Worm (Caenorhabditis elegans): ENCODE data around the gene W02B3.3.
"Not testable (repeated sequence)": the region's sequence is repeated elsewhere in the genome, so short reads cannot be mapped to it uniquely, and the experiment has no call there.

The W02B3.3 gene

DNA sequence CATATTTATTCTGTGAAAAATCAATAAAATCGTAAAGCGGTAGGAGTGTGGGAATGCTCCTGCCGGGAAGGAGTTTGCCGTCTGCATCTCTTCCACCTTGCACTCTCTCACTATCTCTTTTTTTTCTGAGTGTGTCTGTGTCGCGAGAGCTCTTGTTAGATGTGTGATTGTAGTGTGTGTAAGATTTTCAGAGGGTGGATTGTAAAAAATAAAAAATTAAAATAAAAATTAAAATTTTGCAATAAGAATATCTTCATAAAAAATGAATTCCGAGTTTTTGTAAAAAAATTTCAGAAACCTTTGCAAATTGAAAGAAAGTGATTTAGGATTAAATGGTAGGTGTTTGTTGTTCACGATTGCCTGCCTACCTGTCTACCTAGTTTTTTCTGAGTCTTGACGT is 28.1 kb upstream of the W02B3.3 start, which contains the start of gene sel-15:
Gene sel-15 (minus strand): TSS at position 101 of the 400 bp plus-strand sequence.
- TF ChIP-seq unc-86 (tag; optimal IDR thresholded peaks at IDR 0.05), result no peak
- no peak for TF ChIP-seq unc-130 (tag; optimal IDR thresholded peaks at IDR 0.05)

DNA sequence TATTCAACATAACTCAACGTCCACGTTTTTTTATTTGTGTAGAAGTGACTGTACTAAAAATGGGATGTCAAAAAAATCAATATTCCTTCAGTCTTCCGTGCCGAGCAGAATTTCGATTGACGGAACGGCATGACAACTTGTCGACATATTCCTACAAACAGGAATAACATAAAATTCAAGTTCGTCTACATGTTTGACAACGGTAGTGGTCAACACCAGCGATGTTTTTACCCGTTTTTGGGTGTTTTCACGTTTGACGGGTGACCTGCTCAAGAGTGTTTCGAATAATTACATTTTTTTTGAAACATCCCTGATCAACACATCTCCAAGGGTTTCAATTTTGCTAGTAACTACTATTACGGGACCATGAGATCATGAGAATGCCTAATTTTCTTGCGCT is 23.7 kb upstream of the W02B3.3 start, which contains the start of gene W02B3.7:
Gene W02B3.7 (minus strand): TSS at position 101 of the 400 bp plus-strand sequence.
- TF ChIP-seq dsc-1 (tag; optimal IDR thresholded peaks at IDR 0.05), result no peak
- TF ChIP-seq lir-3 (tag; optimal IDR thresholded peaks at IDR 0.05; ENCODE audit: poor library complexity), result no peak
- TF ChIP-seq egl-27 (tag; optimal IDR thresholded peaks at IDR 0.05), result no peak
- TF ChIP-seq lin-15B (tag; optimal IDR thresholded peaks at IDR 0.05), result no peak
- no peak for TF ChIP-seq elt-2 (tag; optimal IDR thresholded peaks at IDR 0.05)

DNA sequence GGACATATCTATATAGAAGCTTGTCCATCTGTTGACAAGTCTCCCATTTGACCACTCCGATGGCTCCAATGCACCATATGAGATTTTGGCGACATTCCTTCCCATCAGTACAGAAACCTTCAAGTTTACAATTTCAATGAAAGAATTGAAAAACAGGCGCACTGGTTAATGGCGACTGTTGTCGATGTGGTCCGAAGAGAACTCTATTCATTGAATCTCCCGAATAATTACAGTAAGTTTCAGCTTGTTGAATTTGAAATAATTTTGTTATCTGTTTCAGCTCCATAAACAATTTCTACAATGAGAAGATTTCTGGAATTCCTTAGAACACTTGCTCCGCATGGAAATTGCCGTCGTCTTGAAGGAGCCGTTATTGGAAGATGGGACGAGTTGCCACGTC is 20.6 kb upstream of the W02B3.3 start, which contains the start of gene elf-1:
Gene elf-1 (plus strand): TSS at position 301 of the 400 bp plus-strand sequence.
- TF ChIP-seq nhr-237, ztf-4, nhr-20 (tag; optimal IDR thresholded peaks at IDR 0.05): not testable (repeated sequence)

DNA sequence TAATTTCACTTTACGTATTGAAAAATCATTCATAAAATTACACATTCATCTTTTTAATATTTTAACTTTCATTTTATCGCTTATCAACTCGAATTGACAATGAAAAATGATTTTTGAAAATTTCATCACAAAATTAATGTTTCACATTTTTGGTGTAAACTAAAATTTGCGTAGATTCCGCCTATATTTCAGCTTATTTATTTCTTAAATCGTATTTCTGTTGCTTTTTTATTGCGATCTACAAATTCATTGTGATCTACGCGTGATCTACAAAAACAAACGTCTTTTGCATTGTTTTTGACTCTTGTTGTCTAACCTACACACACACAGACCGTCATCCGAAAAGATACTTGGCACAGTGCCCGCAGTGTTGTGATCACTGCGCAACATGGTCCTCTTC is 19.9 kb upstream of the W02B3.3 start:
- TF ChIP-seq jun-1 (tag; optimal IDR thresholded peaks at IDR 0.05), result no peak
- no peak for TF ChIP-seq fkh-10 (GFP tag; optimal IDR thresholded peaks at IDR 0.05)
- no peak for TF ChIP-seq elt-2 (tag; optimal IDR thresholded peaks at IDR 0.05)
- TF ChIP-seq alr-1 (tag; optimal IDR thresholded peaks at IDR 0.05; ENCODE audit: borderline replicate concordance), result no peak
- TF ChIP-seq efl-1 (optimal IDR thresholded peaks at IDR 0.05), result no peak
- TF ChIP-seq efl-1 (GFP tag; optimal IDR thresholded peaks at IDR 0.05 in 1 of 2), result peak in 1 of 2 experiments; percentile 64
- no peak for TF ChIP-seq egl-27 (tag; optimal IDR thresholded peaks at IDR 0.05)

DNA sequence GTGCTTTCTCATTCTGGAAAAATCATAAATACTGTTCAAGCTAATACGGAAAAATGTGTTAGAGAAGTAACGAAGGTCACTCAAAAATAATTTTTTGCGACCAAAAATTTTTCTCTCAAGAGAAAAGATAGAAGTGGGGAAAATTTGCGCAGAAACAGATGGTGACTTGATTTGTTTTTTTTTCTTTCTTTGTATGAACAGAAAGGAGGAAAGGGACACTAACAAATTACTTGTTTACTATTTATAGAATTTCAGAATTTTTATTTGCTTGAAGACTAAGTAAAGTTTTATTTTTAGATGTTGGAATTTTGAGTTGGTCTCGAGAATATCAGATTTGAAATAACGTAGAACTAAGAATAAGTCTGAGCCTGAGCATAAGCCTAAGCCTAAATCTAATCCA is 15.1 kb upstream of the W02B3.3 start, which contains the start of gene W02B3.4:
Gene W02B3.4 (minus strand): TSS at position 101 of the 400 bp plus-strand sequence.
- TF ChIP-seq dsc-1 (tag; optimal IDR thresholded peaks at IDR 0.05) (peak; percentile 33), lin-35 (GFP tag; optimal IDR thresholded peaks at IDR 0.05) (no peak)

DNA sequence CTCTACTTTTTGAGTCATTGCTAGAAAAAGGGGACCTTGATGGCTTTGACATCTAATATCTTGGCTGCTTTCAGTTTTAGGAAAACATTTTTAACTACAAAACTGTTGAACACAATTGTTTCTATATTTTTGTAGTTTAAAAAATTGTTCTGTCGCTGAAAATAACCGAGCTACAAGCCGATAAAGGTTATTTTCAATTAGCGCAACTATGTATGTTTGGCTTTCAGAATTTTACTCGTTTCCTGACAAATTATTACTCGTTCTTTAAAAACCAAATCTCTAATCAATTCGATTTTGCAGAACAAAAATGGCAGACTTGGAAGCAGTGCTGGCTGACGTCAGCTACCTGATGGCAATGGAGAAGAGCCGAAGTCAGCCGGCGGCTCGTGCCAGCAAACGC is 7.6 kb upstream of the W02B3.3 start, which contains the start of gene grk-2:
Gene grk-2 (plus strand): TSS at position 301 of the 400 bp plus-strand sequence.
- TF ChIP-seq swsn-7 (tag; optimal IDR thresholded peaks at IDR 0.05), result no peak

DNA sequence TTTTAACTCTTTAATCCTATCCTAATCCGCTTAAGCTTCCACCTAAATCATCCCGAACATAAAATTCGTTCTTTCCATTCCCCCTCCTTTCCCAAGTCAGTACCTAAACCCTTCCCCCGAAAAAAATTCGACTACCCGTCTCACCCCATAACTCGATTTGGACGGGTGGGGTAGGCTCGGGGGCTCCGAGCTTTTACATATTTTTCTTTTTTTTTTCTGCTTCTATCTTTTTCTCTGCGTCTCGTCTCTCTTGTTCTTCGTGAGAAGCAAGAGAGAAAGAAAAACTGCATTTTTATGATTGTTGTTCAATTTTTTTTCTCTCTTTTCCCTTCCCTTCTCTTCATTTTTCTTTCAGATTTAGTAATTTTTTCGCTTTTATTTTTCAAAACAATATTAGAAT is 7.2 kb upstream of the W02B3.3 start:
- TF ChIP-seq fkh-10 (GFP tag; optimal IDR thresholded peaks at IDR 0.05), result peak; percentile 47
- no peak for TF ChIP-seq vab-15 (tag; optimal IDR thresholded peaks at IDR 0.05)
- TF ChIP-seq nhr-237 (tag; optimal IDR thresholded peaks at IDR 0.05), result no peak
- TF ChIP-seq dpl-1 (GFP tag; optimal IDR thresholded peaks at IDR 0.05), result peak in 1 of 3 experiments; percentile 9
- TF ChIP-seq aha-1 (tag; optimal IDR thresholded peaks at IDR 0.05), result no peak
- no peak for TF ChIP-seq dsc-1 (tag; optimal IDR thresholded peaks at IDR 0.05)
- TF ChIP-seq fkh-8 (tag; optimal IDR thresholded peaks at IDR 0.05), result no peak
- no peak for TF ChIP-seq lin-35 (GFP tag; optimal IDR thresholded peaks at IDR 0.05)
- TF ChIP-seq ceh-88 (GFP tag; IDR thresholded peaks at IDR 0.05), result no peak
- no peak for TF ChIP-seq efl-1 (optimal IDR thresholded peaks at IDR 0.05)
- peak in 1 of 2 experiments; percentile 3 for TF ChIP-seq efl-1 (GFP tag; optimal IDR thresholded peaks at IDR 0.05 in 1 of 2)
- TF ChIP-seq ztf-11 (tag; optimal IDR thresholded peaks at IDR 0.05), result no peak
- no peak for TF ChIP-seq unc-30 (tag; optimal IDR thresholded peaks at IDR 0.05)
- no peak for TF ChIP-seq mef-2 (tag; optimal IDR thresholded peaks at IDR 0.05)
- TF ChIP-seq efl-3 (GFP tag; optimal IDR thresholded peaks at IDR 0.05), result no peak
- TF ChIP-seq hpl-2 (GFP tag; optimal IDR thresholded peaks at IDR 0.05), result no peak
- TF ChIP-seq unc-62 (GFP tag; optimal IDR thresholded peaks at IDR 0.05), result no peak
- TF ChIP-seq ets-5 (GFP tag; IDR thresholded peaks at IDR 0.05), result no peak
- TF ChIP-seq skn-1 (tag; optimal IDR thresholded peaks at IDR 0.05), result no peak
- TF ChIP-seq unc-86 (tag; optimal IDR thresholded peaks at IDR 0.05), result no peak
- TF ChIP-seq C04F5.9 (tag; optimal IDR thresholded peaks at IDR 0.05), result no peak
- TF ChIP-seq ama-1 (optimal IDR thresholded peaks at IDR 0.05), result no peak
- TF ChIP-seq snu-23 (GFP tag; optimal IDR thresholded peaks at IDR 0.05), result peak; percentile 20
- TF ChIP-seq fkh-4 (tag; optimal IDR thresholded peaks at IDR 0.05; ENCODE audit: borderline replicate concordance), result no peak
- TF ChIP-seq nhr-28 (tag; optimal IDR thresholded peaks at IDR 0.05), result no peak
- no peak for TF ChIP-seq nhr-19 (GFP tag; conservative IDR thresholded peaks at IDR 0.05)
- peak; percentile 37 for TF ChIP-seq nhr-47 (tag; optimal IDR thresholded peaks at IDR 0.05)
- no peak for TF ChIP-seq nhr-12 (tag; optimal IDR thresholded peaks at IDR 0.05)
- no peak for TF ChIP-seq nhr-85 (tag)
- no peak for TF ChIP-seq irx-1 (tag; optimal IDR thresholded peaks at IDR 0.05)
